Fruit fly (Drosophila melanogaster): ENCODE data around the gene Ets21C.

The Ets21C gene

DNA sequence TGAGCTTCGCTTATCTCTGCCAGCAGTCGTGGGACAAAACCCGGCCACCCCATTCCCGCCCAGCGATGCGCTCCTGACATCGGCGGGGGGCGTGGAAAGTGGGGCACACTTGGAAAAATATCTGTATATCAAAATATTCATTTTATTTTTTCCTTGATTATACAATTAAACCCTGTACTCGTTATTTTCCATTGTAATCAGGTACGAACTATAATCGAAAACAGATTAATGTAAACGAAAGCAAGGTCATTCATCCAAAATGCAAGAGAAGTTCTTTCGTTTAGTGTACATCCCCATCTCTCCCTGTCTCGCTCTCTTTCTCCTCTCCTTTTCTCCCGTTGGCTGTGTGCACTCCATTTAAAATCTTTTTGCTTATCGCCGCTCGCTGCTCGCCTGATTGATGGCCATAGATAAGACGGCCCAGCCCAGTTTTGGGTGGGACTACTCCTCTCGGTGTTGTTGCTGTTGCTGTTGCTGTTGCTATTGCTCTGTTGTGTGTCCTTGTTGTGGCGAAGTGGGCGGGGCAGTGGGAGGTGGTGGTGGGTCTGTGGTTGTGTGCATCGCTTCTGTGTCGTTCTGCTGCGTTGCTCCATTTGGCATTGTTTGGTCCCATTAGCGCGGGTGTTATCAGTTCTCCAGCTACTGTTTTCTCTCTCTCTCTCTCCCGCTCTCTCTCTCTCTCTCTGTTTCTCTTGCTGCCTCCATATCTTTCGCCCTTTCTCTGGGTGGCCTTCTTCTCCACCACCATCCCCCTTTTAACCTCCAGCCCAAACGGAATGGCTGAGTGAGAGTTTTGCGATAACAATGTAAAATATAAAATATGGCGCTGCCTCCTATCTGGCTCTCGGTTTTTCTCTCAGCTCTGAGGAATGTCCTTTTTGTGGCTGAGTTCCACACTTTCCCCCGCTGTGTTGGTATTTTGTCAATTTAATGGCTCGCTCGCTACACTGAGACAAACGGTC, 36.4 kb downstream of the Ets21C start (continued):
- TF ChIP-seq H2.0 (GFP tag; IDR thresholded peaks at IDR 0.05) (peak; percentile 50), CG16863 (GFP tag; optimal IDR thresholded peaks at IDR 0.05) (peak; percentile 57), CG43689 (GFP tag; IDR thresholded peaks at IDR 0.05) (0 out of 2 replicates have a peak, but pooled peaks have one; percentile 9), dmrt11E (tag; optimal IDR thresholded peaks at IDR 0.05) (peak; percentile 77), Lim3 (GFP tag; IDR thresholded peaks at IDR 0.05) (peak; percentile 47; the same call in 1 of the 2 replicates), run (tag; optimal IDR thresholded peaks at IDR 0.05) (peak; percentile 33), ci (GFP tag; IDR thresholded peaks at IDR 0.05) (peak; percentile 93), Mad (GFP tag; optimal IDR thresholded peaks at IDR 0.05) (peak; percentile 47), CG10366 (GFP tag; IDR thresholded peaks at IDR 0.05) (peak; percentile 73), CG17612 (GFP tag; IDR thresholded peaks at IDR 0.05) (no peak), CG2678 (tag; optimal IDR thresholded peaks at IDR 0.05) (peak; percentile 87), CG11247 (GFP tag; IDR thresholded peaks at IDR 0.05) (no peak), Dref (GFP tag; IDR thresholded peaks at IDR 0.05) (no peak), Oli (tag; optimal IDR thresholded peaks at IDR 0.05) (peak; percentile 80), lov (optimal IDR thresholded peaks at IDR 0.05) (no peak), lov (GFP tag; IDR thresholded peaks at IDR 0.05) (peak; percentile 42; the same call in 1 of the 3 replicates), luna (GFP tag; optimal IDR thresholded peaks at IDR 0.05) (no peak), CG16815 (GFP tag; optimal IDR thresholded peaks at IDR 0.05) (peak; percentile 62), mam (GFP tag; optimal IDR thresholded peaks at IDR 0.05) (peak; percentile 62)

DNA sequence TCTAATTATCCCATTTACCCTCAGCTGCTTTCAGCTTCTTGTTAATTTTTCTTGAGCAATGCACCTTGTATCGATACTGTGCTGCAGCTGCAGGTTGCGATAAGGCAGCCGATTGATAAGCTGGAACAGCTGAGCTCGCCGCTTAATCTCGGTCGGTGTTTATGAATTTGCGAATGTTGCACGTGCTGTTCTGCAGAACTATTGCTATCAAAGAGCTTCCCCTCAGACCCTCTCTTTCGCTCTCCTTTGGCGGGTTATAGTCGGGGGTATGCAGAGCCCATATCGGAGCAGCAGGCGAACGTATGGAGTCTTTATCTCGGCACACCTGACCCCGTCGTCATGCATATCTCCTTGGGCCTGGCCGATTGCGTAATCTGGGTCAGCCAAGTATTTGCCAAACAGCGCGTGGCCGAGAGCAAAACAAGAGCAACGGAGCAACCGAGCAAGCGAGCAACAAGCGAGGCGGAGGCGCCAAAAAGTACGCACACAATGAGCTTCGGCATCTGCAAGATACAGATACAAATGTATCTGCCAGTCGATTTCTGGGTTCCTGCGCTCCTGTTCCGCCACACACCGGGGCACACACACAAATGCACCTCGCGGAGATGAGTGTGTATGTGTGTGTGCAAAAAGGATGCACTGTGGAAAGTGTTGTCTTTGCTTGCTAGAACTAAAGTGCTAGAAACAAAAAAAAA, 38.5 kb downstream of the Ets21C start:
- TF ChIP-seq Dfd (GFP tag; optimal IDR thresholded peaks at IDR 0.05) (no peak), NfI (GFP tag; optimal IDR thresholded peaks at IDR 0.05) (no peak), cwo (GFP tag; optimal IDR thresholded peaks at IDR 0.05) (peak; percentile 0), CG18619 (GFP tag; optimal IDR thresholded peaks at IDR 0.05) (no peak), CG15479 (GFP tag; optimal IDR thresholded peaks at IDR 0.05) (peak; percentile 94), Pdp1 (GFP tag; optimal IDR thresholded peaks at IDR 0.05) (peak in 1 of 2 experiments; percentile 80), slbo (GFP tag; IDR thresholded peaks at IDR 0.05) (no peak), Med (GFP tag) (peak; percentile 31), CG13894 (tag; optimal IDR thresholded peaks at IDR 0.05) (peak; percentile 0), scrt (GFP tag; optimal IDR thresholded peaks at IDR 0.05) (peak; percentile 61), gfzf (GFP tag; optimal IDR thresholded peaks at IDR 0.05) (no peak), CG10543 (GFP tag; optimal IDR thresholded peaks at IDR 0.05) (no peak), CG31224 (GFP tag; IDR thresholded peaks at IDR 0.05) (peak; percentile 91), cg (GFP tag; optimal IDR thresholded peaks at IDR 0.05) (peak; percentile 25), Ets65A (GFP tag) (peak; percentile 40), Deaf1 (tag; optimal IDR thresholded peaks at IDR 0.05) (peak; percentile 38), CG30020 (tag; optimal IDR thresholded peaks at IDR 0.05) (no peak)

DNA sequence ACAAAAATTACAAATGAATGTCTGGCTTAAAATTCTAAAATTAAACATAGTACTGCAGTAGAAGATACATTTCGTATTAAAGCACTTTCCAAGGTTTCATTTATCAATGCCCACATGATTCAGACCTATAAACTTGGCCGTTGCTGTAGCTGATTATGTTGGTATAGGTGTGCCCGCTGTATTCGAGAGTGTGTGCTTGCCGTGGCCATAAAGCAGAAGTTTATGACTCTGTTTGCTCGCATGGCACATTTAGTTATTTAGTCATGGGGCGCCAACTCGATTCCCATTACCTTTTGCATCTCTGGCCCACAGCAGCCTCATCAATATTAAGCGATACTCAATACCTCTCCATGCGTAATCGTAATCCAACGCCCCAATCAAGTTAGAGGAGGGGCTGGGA, 39.7 kb downstream of the Ets21C start:
- TF ChIP-seq CG12299 (tag; optimal IDR thresholded peaks at IDR 0.05) (no peak), CG7839 (tag; optimal IDR thresholded peaks at IDR 0.05) (peak; percentile 34), corto (GFP tag; optimal IDR thresholded peaks at IDR 0.05) (no peak), Hr51 (GFP tag; optimal IDR thresholded peaks at IDR 0.05) (peak in 1 of 2 experiments; percentile 34), trh (GFP tag; optimal IDR thresholded peaks at IDR 0.05) (no peak), CG6689 (GFP tag; IDR thresholded peaks at IDR 0.05) (0 out of 2 replicates have a peak, but pooled peaks have one; percentile 15), CG2678 (tag; optimal IDR thresholded peaks at IDR 0.05) (peak; percentile 5), CG6854 (GFP tag; optimal IDR thresholded peaks at IDR 0.05) (no peak), CG14860 (GFP tag; IDR thresholded peaks at IDR 0.05; ENCODE audit: partially characterized antibody) (no peak), da (GFP tag; optimal IDR thresholded peaks at IDR 0.05) (no peak), CG8281 (tag; optimal IDR thresholded peaks at IDR 0.05) (no peak), vvl (GFP tag; IDR thresholded peaks at IDR 0.05) (peak; percentile 60), Med (GFP tag) (peak; percentile 82)

Measured in whole organism, embryonic.